Worm (Caenorhabditis elegans): ENCODE results near the gene plpp-1.2.

Gene plpp-1.2

ce11 chrII:6531527-6531926 lies 46.3 kb downstream of the plpp-1.2 start, which contains the start of gene abch-1:
Gene abch-1 (minus strand): TSS chrII:6531627.
- TF ChIP-seq hlh-12 (tag; optimal IDR thresholded peaks at IDR 0.05) (no peak), akir-1 (GFP tag; optimal IDR thresholded peaks at IDR 0.05) (no peak), lin-35 (GFP tag; optimal IDR thresholded peaks at IDR 0.05) (no peak)

- TF ChIP-seq akir-1 (GFP tag; optimal IDR thresholded peaks at IDR 0.05), result no peak
- no peak for TF ChIP-seq atf-7 (tag; optimal IDR thresholded peaks at IDR 0.05)
- no peak for TF ChIP-seq F57A8.1 (GFP tag; optimal IDR thresholded peaks at IDR 0.05)
- no peak for TF ChIP-seq F52B5.7 (tag; optimal IDR thresholded peaks at IDR 0.05)
- TF ChIP-seq attf-6 (GFP tag; IDR thresholded peaks at IDR 0.05), result no peak
- TF ChIP-seq aptf-2 (GFP tag; conservative IDR thresholded peaks at IDR 0.05), result no peak
- TF ChIP-seq egl-44 (GFP tag; IDR thresholded peaks at IDR 0.05), result no peak
- no peak for TF ChIP-seq ceh-58 (GFP tag; IDR thresholded peaks at IDR 0.05)
- TF ChIP-seq xnd-1 (tag; optimal IDR thresholded peaks at IDR 0.05), result no peak
- TF ChIP-seq repo-1 (tag; optimal IDR thresholded peaks at IDR 0.05), result no peak
- TF ChIP-seq let-607 (tag; optimal IDR thresholded peaks at IDR 0.05), result no peak
- no peak for TF ChIP-seq Y56A3A.18 (GFP tag; IDR thresholded peaks at IDR 0.05)
- TF ChIP-seq attf-3 (GFP tag; conservative IDR thresholded peaks at IDR 0.05), result no peak
- TF ChIP-seq dpl-1 (GFP tag; optimal IDR thresholded peaks at IDR 0.05), result no peak
- TF ChIP-seq unc-130 (GFP tag; optimal IDR thresholded peaks at IDR 0.05), result no peak
- no peak for TF ChIP-seq ama-1 (optimal IDR thresholded peaks at IDR 0.05)
- no peak for TF ChIP-seq ama-1 (GFP tag; optimal IDR thresholded peaks at IDR 0.05)
- TF ChIP-seq Y67H2A.10 (GFP tag; conservative IDR thresholded peaks at IDR 0.05), result no peak
These were observed 46.7 kb downstream of the plpp-1.2 start, which contains the start of gene abcx-1 for ce11 chrII:6531940-6532339. Gene abcx-1 (plus strand): TSS chrII:6532163.

- no peak for TF ChIP-seq Y79H2A.3 (GFP tag; conservative IDR thresholded peaks at IDR 0.05)
- no peak for TF ChIP-seq gei-17 (GFP tag; optimal IDR thresholded peaks at IDR 0.05)
- peak; percentile 93 for TF ChIP-seq mcd-1 (GFP tag; IDR thresholded peaks at IDR 0.05)
- peak; percentile 83 for TF ChIP-seq lin-54 (GFP tag; optimal IDR thresholded peaks at IDR 0.05)
- no peak for TF ChIP-seq attf-5 (GFP tag; optimal IDR thresholded peaks at IDR 0.05)
- TF ChIP-seq F39B2.1 (GFP tag; IDR thresholded peaks at IDR 0.05), result no peak
- TF ChIP-seq ztf-28 (GFP tag; IDR thresholded peaks at IDR 0.05), result no peak
- TF ChIP-seq lsl-1 (GFP tag; optimal IDR thresholded peaks at IDR 0.05), result peak; percentile 28
- no peak for TF ChIP-seq hmg-20 (GFP tag; IDR thresholded peaks at IDR 0.05)
- TF ChIP-seq ceh-40 (GFP tag; IDR thresholded peaks at IDR 0.05), result no peak
- peak; percentile 95 for TF ChIP-seq F23B12.7 (tag; optimal IDR thresholded peaks at IDR 0.05; ENCODE audit: insufficient read depth)
- no peak for TF ChIP-seq ceh-27 (GFP tag; optimal IDR thresholded peaks at IDR 0.05)
- TF ChIP-seq lin-35 (GFP tag; optimal IDR thresholded peaks at IDR 0.05), result peak in 1 of 3 experiments; percentile 79
- TF ChIP-seq cebp-2 (GFP tag; IDR thresholded peaks at IDR 0.05), result no peak
- peak; percentile 59 for TF ChIP-seq dpl-1 (GFP tag; optimal IDR thresholded peaks at IDR 0.05)
- peak; percentile 70 for TF ChIP-seq efl-1 (GFP tag; optimal IDR thresholded peaks at IDR 0.05)
- TF ChIP-seq snpc-1.3 (tag; optimal IDR thresholded peaks at IDR 0.05; ENCODE audit: insufficient read depth), result no peak
- no peak for TF ChIP-seq nhr-179 (tag; optimal IDR thresholded peaks at IDR 0.05)
These were observed 50.7 kb downstream of the plpp-1.2 start, which contains the start of gene utp-20 for ce11 chrII:6535957-6536424. Gene utp-20 (plus strand): TSS chrII:6536374.
